Fruit fly (Drosophila melanogaster) whole organism, embryonic: Measurements from ENCODE around the gene Ugt36D1.
A peak's percentile ranks its signal among the peaks of the same experiment; 100 is the strongest.

Source experiments
- Ada2b ChIP-seq: fragments of 200-800 bp; sonication (Bioruptor generic); IDR thresholded peaks from 2 replicates; pipeline ENCODE4 v1.3.6; 2022; ENCODE audit warnings: missing biosample characterization, missing genetic modification characterization
- CG10209 ChIP-seq: fragments of 200-800 bp; sonication (Bioruptor generic); optimal IDR thresholded peaks from 3 replicates; lab custom pipeline; 2017; ENCODE audit warnings: missing biosample characterization, mild to moderate bottlenecking, missing genetic modification characterization, missing genetic modification reagents
- CG10321 ChIP-seq: fragments of 200-800 bp; sonication (Bioruptor generic); IDR thresholded peaks from 2 replicates; pipeline ENCODE4 v1.3.6; 2022; ENCODE audit warnings: missing biosample characterization, missing genetic modification characterization
- CG11085 ChIP-seq: fragments of 200-800 bp; sonication (Bioruptor generic); IDR thresholded peaks from 2 replicates; pipeline ENCODE4 v1.3.6; 2022; ENCODE audit warnings: missing biosample characterization, missing genetic modification characterization
- CG11504 ChIP-seq: fragments of 200-800 bp; sonication (Bioruptor generic); optimal IDR thresholded peaks from 3 replicates; lab custom pipeline; 2019; ENCODE audit warnings: missing biosample characterization, mild to moderate bottlenecking, missing genetic modification characterization, moderate library complexity
- CG12071 ChIP-seq: fragments of 200-800 bp; sonication (Bioruptor generic); optimal IDR thresholded peaks from 3 replicates; lab custom pipeline; 2018; ENCODE audit warnings: missing biosample characterization, mild to moderate bottlenecking, missing genetic modification characterization
- CG12219 ChIP-seq: fragments of 200-800 bp; sonication (Bioruptor generic); optimal IDR thresholded peaks from 3 replicates; lab custom pipeline; 2018; ENCODE audit warnings: missing biosample characterization, mild to moderate bottlenecking, missing genetic modification characterization
- CG12299 ChIP-seq: fragments of 200-800 bp; sonication (Bioruptor generic); optimal IDR thresholded peaks from 2 replicates; lab custom pipeline; 2018; ENCODE audit warnings: missing biosample characterization, mild to moderate bottlenecking, missing genetic modification characterization
- CG12744 ChIP-seq: fragments of 200-800 bp; sonication (Bioruptor generic); optimal IDR thresholded peaks from 2 replicates; lab custom pipeline; 2016; ENCODE audit warnings: missing biosample characterization, missing genetic modification characterization
- CG15073 ChIP-seq: fragments of 200-800 bp; sonication (Bioruptor generic); optimal IDR thresholded peaks from 2 replicates; lab custom pipeline; 2016; ENCODE audit warnings: missing biosample characterization, missing genetic modification characterization
- CG18262 ChIP-seq: fragments of 200-800 bp; optimal IDR thresholded peaks from 3 replicates; lab custom pipeline; 2019; ENCODE audit warnings: missing biosample characterization, mild to moderate bottlenecking, missing genetic modification characterization, moderate library complexity
- CG18599 ChIP-seq: fragments of 200-800 bp; sonication (Bioruptor generic); optimal IDR thresholded peaks from 3 replicates; lab custom pipeline; 2017; ENCODE audit warnings: missing biosample characterization, missing genetic modification characterization, mild to moderate bottlenecking, moderate library complexity, missing genetic modification reagents
- CG18764 ChIP-seq: fragments of 200-800 bp; sonication (Bioruptor generic); optimal IDR thresholded peaks from 3 replicates; lab custom pipeline; 2016; ENCODE audit warnings: missing biosample characterization, missing genetic modification characterization
- CG2129 ChIP-seq: fragments of 200-800 bp; sonication (Bioruptor generic); IDR thresholded peaks from 2 replicates; pipeline ENCODE4 v1.3.6; 2022; ENCODE audit warnings: missing biosample characterization, missing genetic modification characterization; ENCODE audit not compliant: partially characterized antibody
- CG2199 ChIP-seq: fragments of 200-800 bp; sonication (Bioruptor generic); IDR thresholded peaks from 3 replicates; pipeline ENCODE4 v1.3.6; 2022; ENCODE audit warnings: missing biosample characterization, missing genetic modification characterization
- CG31224 ChIP-seq: fragments of 200-800 bp; sonication (Bioruptor generic); IDR thresholded peaks from 2 replicates; pipeline ENCODE4 v1.3.6; 2022; ENCODE audit warnings: missing biosample characterization, missing genetic modification characterization
- CG3726 ChIP-seq: fragments of 200-800 bp; sonication (Bioruptor generic); IDR thresholded peaks from 3 replicates; pipeline ENCODE4, ENCODE4 v1.3.6; 2022; ENCODE audit warnings: missing biosample characterization, missing genetic modification characterization
- CG3838 ChIP-seq: fragments of 200-800 bp; sonication (Bioruptor generic); optimal IDR thresholded peaks from 3 replicates; lab custom pipeline; 2016; ENCODE audit warnings: missing biosample characterization, missing genetic modification characterization
- CG4328 ChIP-seq: fragments of 200-800 bp; sonication (Bioruptor generic); optimal IDR thresholded peaks from 3 replicates; lab custom pipeline; 2017; ENCODE audit warnings: missing biosample characterization, missing genetic modification reagents, missing genetic modification characterization
- CG4404 ChIP-seq: fragments of 200-800 bp; sonication (Bioruptor generic); IDR thresholded peaks from 2 replicates; pipeline ENCODE4 v1.3.6; 2022; ENCODE audit warnings: missing biosample characterization, missing genetic modification characterization
- CG6854 ChIP-seq: fragments of 200-800 bp; sonication (Bioruptor generic); optimal IDR thresholded peaks from 3 replicates; lab custom pipeline; 2017; ENCODE audit warnings: missing biosample characterization, mild to moderate bottlenecking, missing genetic modification characterization
- Dad ChIP-seq: fragments of 200-800 bp; sonication (Bioruptor generic); optimal IDR thresholded peaks from 3 replicates; lab custom pipeline; 2016; ENCODE audit warnings: missing biosample characterization, missing genetic modification characterization
- Doc2 ChIP-seq: fragments of 200-800 bp; sonication (Bioruptor generic); IDR thresholded peaks from 2 replicates; pipeline ENCODE4 v1.3.6; 2022; ENCODE audit warnings: missing biosample characterization, missing genetic modification characterization
- ERR ChIP-seq: fragments of 200-800 bp; sonication (Bioruptor generic); optimal IDR thresholded peaks from 2 replicates; lab custom pipeline; 2016; ENCODE audit warnings: missing biosample characterization, missing genetic modification characterization
- GATAe ChIP-seq: fragments of 200-800 bp; sonication (Bioruptor generic); conservative IDR thresholded peaks from 2 replicates; pipeline ENCODE4 v1.3.6; 2022; ENCODE audit warnings: missing biosample characterization, missing genetic modification characterization
- HmgD ChIP-seq: fragments of 200-800 bp; sonication (Bioruptor generic); optimal IDR thresholded peaks from 3 replicates; lab custom pipeline; 2016; ENCODE audit warnings: missing biosample characterization, missing genetic modification characterization
- HmgZ ChIP-seq: fragments of 200-800 bp; sonication (Bioruptor generic); optimal IDR thresholded peaks from 2 replicates; lab custom pipeline; 2018; ENCODE audit warnings: missing biosample characterization, mild to moderate bottlenecking, missing genetic modification characterization
- Jarid2 ChIP-seq: fragments of 200-800 bp; sonication (Bioruptor generic); optimal IDR thresholded peaks from 3 replicates; lab custom pipeline; 2017; ENCODE audit warnings: mild to moderate bottlenecking, missing biosample characterization, missing genetic modification reagents, missing genetic modification characterization
- Lhr ChIP-seq: fragments of 200-800 bp; sonication (Bioruptor generic); optimal IDR thresholded peaks from 3 replicates; lab custom pipeline; 2017; ENCODE audit warnings: mild to moderate bottlenecking, missing biosample characterization, missing genetic modification reagents, missing genetic modification characterization
- Sin3A ChIP-seq: fragments of >200 bp; optimal IDR thresholded peaks from 2 replicates; lab custom pipeline; 2018
- Sry-β ChIP-seq: fragments of 200-800 bp; sonication (Bioruptor generic); optimal IDR thresholded peaks from 2 replicates; lab custom pipeline; 2018; ENCODE audit warnings: missing biosample characterization, mild to moderate bottlenecking, missing genetic modification characterization, moderate library complexity
- Ssrp ChIP-seq: fragments of 200-800 bp; sonication (Bioruptor generic); optimal IDR thresholded peaks from 2 replicates; lab custom pipeline; 2018; ENCODE audit warnings: missing biosample characterization, mild to moderate bottlenecking, missing genetic modification characterization, moderate library complexity
- ab ChIP-seq: fragments of 200-800 bp; sonication (Bioruptor generic); optimal IDR thresholded peaks from 2 replicates; lab custom pipeline; 2016; ENCODE audit warnings: missing biosample characterization, missing genetic modification characterization
- ap ChIP-seq: fragments of 200-800 bp; sonication (Bioruptor generic); IDR thresholded peaks from 2 replicates; pipeline ENCODE4 v1.3.6; 2022; ENCODE audit warnings: missing biosample characterization, missing genetic modification characterization
- cad ChIP-seq: fragments of >200 bp; optimal IDR thresholded peaks from 2 replicates; lab custom pipeline; 2017; ENCODE audit warnings: missing biosample characterization, missing genetic modification characterization
- cg ChIP-seq: fragments of 200-800 bp; sonication (Bioruptor generic); optimal IDR thresholded peaks from 3 replicates; lab custom pipeline; 2019; ENCODE audit warnings: missing biosample characterization, mild to moderate bottlenecking, missing genetic modification characterization, moderate library complexity
- danr ChIP-seq: fragments of 200-800 bp; sonication (Bioruptor generic); IDR thresholded peaks from 2 replicates; pipeline ENCODE4 v1.3.6; 2022; ENCODE audit warnings: missing biosample characterization, missing genetic modification characterization
- ems ChIP-seq: fragments of 200-800 bp; sonication (Bioruptor generic); optimal IDR thresholded peaks from 3 replicates; lab custom pipeline; 2016; ENCODE audit warnings: missing biosample characterization, missing genetic modification characterization
- en ChIP-seq: fragments of 200-800 bp; sonication (Bioruptor generic); optimal IDR thresholded peaks from 2 replicates; lab custom pipeline; 2016; ENCODE audit warnings: missing biosample characterization, missing genetic modification characterization
- fd3F ChIP-seq: fragments of 200-800 bp; sonication (Bioruptor generic); optimal IDR thresholded peaks from 2 replicates; lab custom pipeline; 2018; ENCODE audit warnings: missing biosample characterization, mild to moderate bottlenecking, missing genetic modification characterization, moderate library complexity
- fd96Cb ChIP-seq: fragments of 200-800 bp; sonication (Bioruptor generic); optimal IDR thresholded peaks from 2 replicates; lab custom pipeline; 2018; ENCODE audit warnings: missing biosample characterization, mild to moderate bottlenecking, missing genetic modification characterization, moderate library complexity
- ham ChIP-seq: fragments of 200-800 bp; sonication (Bioruptor generic); IDR thresholded peaks from 2 replicates; pipeline ENCODE4 v1.3.6; 2022; ENCODE audit warnings: missing biosample characterization, missing genetic modification characterization
- pfk ChIP-seq: fragments of 200-800 bp; sonication (Bioruptor generic); optimal IDR thresholded peaks from 2 replicates; lab custom pipeline; 2018; ENCODE audit warnings: missing biosample characterization, mild to moderate bottlenecking, missing genetic modification characterization, moderate library complexity
- phol ChIP-seq: fragments of 200-800 bp; sonication (Bioruptor generic); optimal IDR thresholded peaks from 3 replicates; lab custom pipeline; 2018; ENCODE audit warnings: missing biosample characterization, mild to moderate bottlenecking, missing genetic modification characterization, moderate library complexity
- psq ChIP-seq: fragments of 200-800 bp; sonication (Bioruptor generic); optimal IDR thresholded peaks from 2 replicates; lab custom pipeline; 2017; ENCODE audit warnings: missing biosample characterization, missing genetic modification characterization
- sisA ChIP-seq: fragments of 200-800 bp; sonication (Bioruptor generic); IDR thresholded peaks from 2 replicates; pipeline ENCODE4 v1.3.6; 2022; ENCODE audit warnings: missing biosample characterization, missing genetic modification characterization
- sqz ChIP-seq: fragments of 200-800 bp; sonication (Bioruptor generic); optimal IDR thresholded peaks from 3 replicates; lab custom pipeline; 2018; ENCODE audit warnings: missing biosample characterization, mild to moderate bottlenecking, missing genetic modification characterization
- sr ChIP-seq: fragments of 200-800 bp; sonication (Bioruptor generic); IDR thresholded peaks from 3 replicates; pipeline ENCODE4 v1.3.6; 2022; ENCODE audit warnings: missing biosample characterization, missing genetic modification characterization
- tx ChIP-seq: fragments of 200-800 bp; sonication (Bioruptor generic); optimal IDR thresholded peaks from 2 replicates; lab custom pipeline; 2016; ENCODE audit warnings: missing biosample characterization, missing genetic modification characterization
- unc-4 ChIP-seq: fragments of 200-800 bp; sonication (Bioruptor generic); IDR thresholded peaks from 2 replicates; pipeline ENCODE4 v1.3.6; 2022; ENCODE audit warnings: missing biosample characterization, missing genetic modification characterization; ENCODE audit not compliant: partially characterized antibody
- vvl ChIP-seq: fragments of 200-800 bp; sonication (Bioruptor generic); IDR thresholded peaks from 2 replicates; pipeline ENCODE4 v1.3.6; 2022; ENCODE audit warnings: missing biosample characterization, missing genetic modification characterization

Gene Ugt36D1

DNA sequence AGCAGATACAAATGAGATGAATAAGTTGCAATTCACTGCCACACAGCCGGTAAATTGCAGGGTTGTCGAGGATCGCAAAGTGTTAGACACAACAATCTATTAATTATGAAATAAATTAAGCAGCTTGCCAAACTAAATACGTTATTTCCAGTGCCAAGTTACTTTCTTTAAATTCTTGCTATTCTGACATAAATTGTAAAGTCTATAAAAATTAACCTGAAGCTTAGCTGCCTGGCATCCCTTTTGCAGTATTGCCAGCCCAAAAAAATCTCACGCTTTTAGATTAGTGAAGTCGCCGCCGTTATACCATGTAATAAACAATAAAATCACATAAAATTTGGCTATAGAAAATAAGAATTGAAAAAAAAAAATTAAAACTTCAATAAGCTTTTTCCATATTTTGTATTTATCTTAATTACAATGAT, 34.3 kb downstream of the Ugt36D1 start (continued):
- TF ChIP-seq ems (peak; percentile 81), CG31224 (GFP tag; lab: Robert Waterston, UW) (peak; percentile 84), cad (GFP tag; lab: Kevin White, UChicago) (no peak), danr (GFP tag; lab: Robert Waterston, UW) (peak; percentile 81), Lhr (peak; percentile 74), unc-4 (GFP tag; lab: Robert Waterston, UW) (0 out of 2 replicates have a peak, but pooled peaks have one; percentile 32), CG15073 (GFP tag; lab: Kevin White, UChicago) (peak; percentile 51), Ssrp (tag; lab: Kevin White, UChicago) (peak; percentile 91), CG18599 (GFP tag; lab: Kevin White, UChicago) (peak; percentile 95), sisA (GFP tag; lab: Robert Waterston, UW) (peak; percentile 84), CG18764 (peak; percentile 90), vvl (peak; percentile 93), CG11504 (tag; lab: Kevin White, UChicago) (peak; percentile 93), CG3726 (peak; percentile 81), CG10321 (GFP tag; lab: Robert Waterston, UW) (peak; percentile 68), CG2129 (GFP tag; lab: Robert Waterston, UW) (no peak), Ada2b (GFP tag; lab: Robert Waterston, UW) (peak; percentile 92), CG12071 (GFP tag; lab: Kevin White, UChicago) (peak; percentile 88), psq (GFP tag; lab: Kevin White, UChicago) (peak; percentile 74), HmgZ (peak; percentile 94), HmgD (GFP tag; lab: Kevin White, UChicago) (peak; percentile 48), CG12299 (tag; lab: Kevin White, UChicago) (peak; percentile 91), Jarid2 (GFP tag; lab: Kevin White, UChicago) (peak; percentile 60), Dad (GFP tag; lab: Kevin White, UChicago) (peak; percentile 46), phol (peak; percentile 94), CG18262 (tag; lab: Kevin White, UChicago) (peak; percentile 91), en (GFP tag; lab: Kevin White, UChicago) (peak; percentile 75), CG4404 (GFP tag; lab: Robert Waterston, UW) (peak; percentile 81), Sry-β (GFP tag; lab: Kevin White, UChicago) (peak; percentile 67), fd3F (peak; percentile 91), ab (peak; percentile 63), fd96Cb (tag; lab: Kevin White, UChicago) (peak; percentile 89), cg (GFP tag; lab: Kevin White, UChicago) (no peak), CG2199 (GFP tag; lab: Robert Waterston, UW) (peak; percentile 89), Doc2 (GFP tag; lab: Robert Waterston, UW) (peak; percentile 70; the same call in 1 of the 2 replicates), Sin3A (no peak), ham (GFP tag; lab: Robert Waterston, UW) (0 out of 2 replicates have a peak, but pooled peaks have one; percentile 41), ap (peak; percentile 81), CG11085 (GFP tag; lab: Robert Waterston, UW) (peak; percentile 83), CG10209 (peak; percentile 91), pfk (no peak), CG4328 (GFP tag; lab: Kevin White, UChicago) (peak; percentile 86), tx (peak; percentile 82), CG12219 (GFP tag; lab: Kevin White, UChicago) (peak; percentile 87), GATAe (GFP tag; lab: Robert Waterston, UW) (peak; percentile 78), CG12744 (GFP tag; lab: Kevin White, UChicago) (peak; percentile 84), CG6854 (GFP tag; lab: Kevin White, UChicago) (peak; percentile 84), ERR (GFP tag; lab: Kevin White, UChicago) (peak; percentile 54), sr (GFP tag; lab: Robert Waterston, UW) (peak; percentile 67; the same call in 1 of the 3 replicates), CG3838 (peak; percentile 83), sqz (GFP tag; lab: Kevin White, UChicago) (peak; percentile 76)
